Fruit fly (Drosophila melanogaster) whole organism: ENCODE results near the gene mei-9.

ENCODE experiments used
- CG8478 ChIP-seq: fragments of >200 bp; optimal IDR thresholded peaks from 2 replicates; lab custom pipeline; 2018; ENCODE audit warnings: inconsistent platforms
- Dll ChIP-seq: fragments of >200 bp; optimal IDR thresholded peaks from 2 replicates; lab custom pipeline; 2017
- EcR ChIP-seq, 2 experiments: fragments of >200 bp; optimal IDR thresholded peaks; 2 replicates each; lab custom pipeline; 2017; ENCODE audit warnings: missing biosample characterization in 2 of 2, missing genetic modification characterization in 2 of 2, missing genetic modification reagents in 2 of 2
- pan ChIP-seq: fragments of >200 bp; optimal IDR thresholded peaks from 2 replicates; lab custom pipeline; 2017
- psq ChIP-seq: fragments of >200 bp; optimal IDR thresholded peaks from 2 replicates; lab custom pipeline; 2017
- usp ChIP-seq: fragments of >200 bp; optimal IDR thresholded peaks from 2 replicates; lab custom pipeline; 2017; ENCODE audit warnings: missing biosample characterization, missing genetic modification characterization, mixed read lengths

The mei-9 gene

DNA sequence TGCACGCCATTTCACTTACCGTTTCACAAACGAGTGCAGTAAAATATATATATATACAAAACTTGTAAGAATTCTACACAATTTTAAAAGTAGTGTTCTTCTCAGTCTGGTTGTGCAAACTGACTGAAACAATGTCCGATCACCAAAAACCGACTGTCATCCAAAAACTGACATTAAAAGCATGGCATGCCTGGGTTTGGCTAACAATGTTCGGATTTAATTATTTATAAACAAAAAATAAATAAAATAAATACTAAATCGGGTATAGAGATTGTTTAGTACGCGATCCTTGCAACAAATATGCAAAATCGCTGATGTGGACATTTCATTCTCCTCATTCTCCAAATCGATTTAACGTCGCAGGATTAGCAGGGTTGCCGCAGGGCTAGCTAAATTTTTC lies 16.4 kb downstream of the mei-9 start, which contains the start of gene CG12692:
Gene CG12692 (minus strand): TSS at position 101 of the 400 bp plus-strand sequence.
- no peak for TF ChIP-seq CG8478 (lab: Kevin White, UChicago)
- TF ChIP-seq usp (GFP tag; lab: Kevin White, UChicago), result no peak
- TF ChIP-seq pan, result no peak
- TF ChIP-seq Dll, result no peak
- TF ChIP-seq EcR (GFP tag; optimal IDR thresholded peaks at IDR 0.05; lab: Kevin White, UChicago), result no peak

- TF ChIP-seq pan, result no peak
- no peak for TF ChIP-seq usp (GFP tag; lab: Kevin White, UChicago)
- TF ChIP-seq EcR (GFP tag; optimal IDR thresholded peaks at IDR 0.05; lab: Kevin White, UChicago), result no peak
- no peak for TF ChIP-seq CG8478 (lab: Kevin White, UChicago)
- no peak for TF ChIP-seq psq (lab: Kevin White, UChicago)
These were observed 25.2 kb downstream of the mei-9 start for dm6 chrX:4293418-4293817.

DNA sequence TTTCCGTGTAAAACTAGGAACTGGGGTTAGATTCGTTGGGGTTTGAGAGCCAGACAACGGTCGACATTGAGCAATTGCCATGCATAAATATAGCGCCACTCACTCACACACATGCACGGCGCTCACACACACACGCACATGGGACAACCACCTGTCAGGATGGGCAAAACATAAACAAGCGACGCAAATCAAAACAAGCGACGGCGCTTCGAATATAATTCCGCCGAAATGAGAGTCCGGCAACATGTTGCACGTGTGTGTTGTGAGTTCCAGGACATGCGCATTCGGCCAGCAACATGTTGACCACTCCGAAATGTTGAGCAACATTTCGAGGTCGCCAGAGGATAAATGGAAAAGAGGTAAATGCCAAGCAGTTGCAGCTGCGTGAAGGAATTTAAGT lies 37.8 kb downstream of the mei-9 start:
- TF ChIP-seq CG8478 (lab: Kevin White, UChicago) (no peak), pan (no peak), psq (lab: Kevin White, UChicago) (no peak), EcR (GFP tag; optimal IDR thresholded peaks at IDR 0.05; lab: Kevin White, UChicago) (no peak), Dll (no peak), usp (GFP tag; lab: Kevin White, UChicago) (no peak)

DNA sequence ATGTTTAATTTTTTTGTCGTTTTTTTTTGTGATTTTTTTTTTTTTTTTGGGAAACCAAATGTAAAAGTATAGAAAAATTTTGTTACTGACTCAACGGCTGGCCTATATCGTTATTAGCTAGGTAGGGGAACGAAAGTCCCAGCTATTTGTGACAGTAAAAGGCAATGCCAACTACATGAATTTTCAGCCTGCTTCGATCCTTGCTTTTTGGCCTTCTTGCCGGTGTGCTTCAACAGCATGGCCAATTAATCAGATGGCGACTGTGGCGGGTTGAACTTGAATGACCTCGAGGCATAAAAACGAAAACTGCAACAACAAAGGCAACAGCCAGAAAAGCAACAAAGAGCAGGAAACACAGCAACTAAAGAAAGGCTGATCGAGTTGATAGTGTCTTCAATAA lies 40.7 kb downstream of the mei-9 start, which contains the start of gene CG15578:
Gene CG15578 (minus strand): TSS at position 101 of the 400 bp plus-strand sequence.
- TF ChIP-seq CG8478 (lab: Kevin White, UChicago) (no peak), pan (no peak), usp (GFP tag; lab: Kevin White, UChicago) (no peak), Dll (no peak), psq (lab: Kevin White, UChicago) (no peak), EcR (GFP tag; optimal IDR thresholded peaks at IDR 0.05; lab: Kevin White, UChicago) (no peak)

DNA sequence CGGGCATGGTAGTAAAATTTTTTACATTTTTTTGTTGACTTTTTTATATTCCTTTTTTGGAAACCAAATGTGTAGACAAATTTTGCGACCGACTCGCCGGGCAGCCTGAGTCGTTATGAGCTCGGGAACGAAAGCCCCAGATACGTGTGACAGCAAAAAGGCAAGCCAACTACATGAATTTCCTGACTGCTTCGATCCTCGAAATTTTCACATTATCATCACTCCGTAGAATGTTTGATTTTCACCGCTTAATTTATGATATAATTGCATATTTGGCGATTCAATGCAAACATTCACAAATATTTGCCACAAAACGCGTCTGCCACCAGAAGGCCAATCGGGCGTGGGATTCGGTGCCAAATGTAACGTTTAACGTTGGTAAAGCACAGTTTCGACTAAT lies 41.7 kb downstream of the mei-9 start, which contains the start of gene CG15577:
Gene CG15577 (minus strand): TSS at position 101 of the 400 bp plus-strand sequence.
- TF ChIP-seq pan (no peak), EcR (GFP tag; optimal IDR thresholded peaks at IDR 0.05; lab: Kevin White, UChicago) (no peak), Dll (no peak), usp (GFP tag; lab: Kevin White, UChicago) (no peak), psq (lab: Kevin White, UChicago) (no peak), CG8478 (lab: Kevin White, UChicago) (no peak)

dm6 chrX:4273499-4273898 lies 45.1 kb downstream of the mei-9 start:
- TF ChIP-seq EcR (GFP tag; optimal IDR thresholded peaks at IDR 0.05; lab: Kevin White, UChicago) (no peak), CG8478 (lab: Kevin White, UChicago) (no peak), Dll (no peak), usp (GFP tag; lab: Kevin White, UChicago) (no peak)

DNA sequence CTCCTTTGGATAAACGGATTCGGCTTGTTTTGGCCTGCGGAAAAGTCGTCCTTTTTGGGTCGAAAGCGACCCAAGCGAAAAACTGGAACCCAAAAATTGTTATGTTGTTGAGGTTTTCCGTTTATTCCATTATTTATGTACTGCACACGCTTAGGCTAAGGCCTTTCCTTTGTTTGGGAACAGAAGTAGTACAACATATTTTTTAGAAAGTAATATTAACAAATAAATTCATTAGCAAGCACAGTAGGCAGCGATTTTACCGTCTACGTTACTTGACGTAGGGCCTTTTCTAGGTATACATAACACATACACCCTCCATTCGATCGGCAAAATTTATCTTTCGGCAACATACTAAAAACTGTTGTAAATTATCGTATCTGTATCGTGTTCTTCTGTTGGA lies 50.2 kb downstream of the mei-9 start, which contains the start of gene CG15572:
Gene CG15572 (plus strand): TSS at position 301 of the 400 bp plus-strand sequence.
- TF ChIP-seq psq (lab: Kevin White, UChicago) (no peak), Dll (no peak), usp (GFP tag; lab: Kevin White, UChicago) (no peak), pan (no peak), EcR (GFP tag; optimal IDR thresholded peaks at IDR 0.05; lab: Kevin White, UChicago) (no peak), CG8478 (lab: Kevin White, UChicago) (no peak)

- TF ChIP-seq pan (no peak), Dll (no peak)
These were observed 52.8 kb downstream of the mei-9 start, which contains the start of gene CG12691 for dm6 chrX:4265797-4266196. Gene CG12691 (plus strand): TSS chrX:4266097.

DNA sequence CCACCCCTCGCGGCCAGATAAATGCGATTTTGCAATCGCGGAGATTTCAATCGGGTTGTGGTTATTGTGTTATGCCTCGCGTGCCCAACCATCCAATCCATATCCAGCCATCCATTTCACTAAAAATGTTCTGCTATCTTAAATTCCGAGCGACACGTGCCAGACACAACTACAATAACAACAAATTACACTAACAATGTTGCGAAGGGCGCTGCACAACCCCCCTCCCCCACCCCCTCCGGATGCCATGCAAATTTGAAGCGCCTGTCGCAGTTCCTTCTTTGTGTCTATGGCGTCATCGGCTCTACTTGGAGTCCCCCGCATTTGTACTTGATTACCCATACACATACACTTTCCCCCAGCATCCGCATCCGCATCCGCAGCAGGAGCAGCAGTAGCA lies 53.3 kb downstream of the mei-9 start:
- TF ChIP-seq pan (no peak), Dll (no peak), usp (GFP tag; lab: Kevin White, UChicago) (no peak), EcR (GFP tag; optimal IDR thresholded peaks at IDR 0.05; lab: Kevin White, UChicago) (no peak), psq (lab: Kevin White, UChicago) (no peak), CG8478 (lab: Kevin White, UChicago) (no peak)

- no peak for TF ChIP-seq Dll
These were observed 54.3 kb downstream of the mei-9 start for dm6 chrX:4264319-4264718.
